Worm (Caenorhabditis elegans): ENCODE measurements around the gene F35C8.8.
A peak's percentile ranks its signal among the peaks of the same experiment; 100 is the strongest.

F35C8.8 gene

ce11 chrX:5336498-5336897, 35.9 kb downstream of the F35C8.8 start (continued):
- TF ChIP-seq nhr-11 (tag; optimal IDR thresholded peaks at IDR 0.05) = no peak
- TF ChIP-seq egl-27 (tag; optimal IDR thresholded peaks at IDR 0.05) = peak; percentile 66
- peak; percentile 63 for TF ChIP-seq sem-4 (tag; optimal IDR thresholded peaks at IDR 0.05)
- no peak for TF ChIP-seq nhr-77 (tag; optimal IDR thresholded peaks at IDR 0.05)

DNA sequence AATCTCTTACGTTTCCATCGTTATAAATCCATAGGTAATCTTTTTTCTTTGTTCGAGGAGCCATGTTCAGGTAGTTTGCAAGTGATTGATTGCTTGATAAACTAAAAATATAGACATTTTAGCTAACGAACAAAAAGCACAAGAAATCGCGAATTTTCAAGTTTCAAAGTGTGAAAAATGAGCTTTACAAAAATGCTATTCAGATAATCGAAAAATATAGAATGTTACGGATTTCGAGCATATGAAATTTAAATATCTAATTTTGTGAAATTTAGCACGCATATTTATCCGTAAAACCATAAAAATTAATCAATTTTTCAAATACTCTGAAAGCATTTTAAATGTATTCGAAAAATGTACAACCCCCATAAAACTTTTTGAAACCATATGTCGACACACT, 37.1 kb downstream of the F35C8.8 start, which contains the start of gene C26B9.6:
TSS of gene C26B9.6 (minus strand) at position 101 of the 400 bp plus-strand sequence.
- TF ChIP-seq lin-39 (tag; optimal IDR thresholded peaks at IDR 0.05) = no peak
- no peak for TF ChIP-seq snpc-4 (tag; optimal IDR thresholded peaks at IDR 0.05)
- no peak for TF ChIP-seq egl-27 (tag; optimal IDR thresholded peaks at IDR 0.05)
- no peak for TF ChIP-seq lin-11 (tag; optimal IDR thresholded peaks at IDR 0.05)
- TF ChIP-seq nhr-11 (tag; optimal IDR thresholded peaks at IDR 0.05) = no peak
- TF ChIP-seq ceh-82 (tag; optimal IDR thresholded peaks at IDR 0.05) = no peak
- TF ChIP-seq sem-4 (tag; optimal IDR thresholded peaks at IDR 0.05) = no peak
- TF ChIP-seq nhr-6 (tag; optimal IDR thresholded peaks at IDR 0.05) = no peak
- no peak for TF ChIP-seq nhr-25 (tag; optimal IDR thresholded peaks at IDR 0.05)
- no peak for TF ChIP-seq mab-5 (tag; optimal IDR thresholded peaks at IDR 0.05)
- TF ChIP-seq crh-2 (tag; optimal IDR thresholded peaks at IDR 0.05) = no peak
- no peak for TF ChIP-seq ama-1 (optimal IDR thresholded peaks at IDR 0.05)
- no peak for TF ChIP-seq mbf-1 (tag; optimal IDR thresholded peaks at IDR 0.05)

DNA sequence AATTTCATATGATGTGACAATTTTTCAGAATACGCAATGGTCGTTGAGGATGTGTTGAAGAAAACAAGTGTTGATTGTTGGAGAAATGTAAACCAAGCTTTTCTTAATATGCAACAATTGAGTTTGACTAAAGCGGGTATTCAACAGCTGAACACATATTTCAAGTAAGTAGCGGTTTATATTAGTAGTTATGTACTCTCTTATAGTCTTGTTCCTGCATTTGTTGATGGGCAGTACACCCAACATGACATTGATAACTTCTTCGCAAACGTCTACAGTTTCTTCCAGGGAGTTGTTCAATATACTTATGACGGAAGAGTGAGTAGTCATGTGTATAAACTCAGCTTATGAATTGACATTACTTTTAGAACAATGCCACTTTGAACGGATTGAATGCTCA, 41.7 kb downstream of the F35C8.8 start:
- TF ChIP-seq nhr-129 (tag; optimal IDR thresholded peaks at IDR 0.05) (no peak), fos-1 (tag; optimal IDR thresholded peaks at IDR 0.05) (no peak), gmeb-1 (tag; optimal IDR thresholded peaks at IDR 0.05) (no peak), blmp-1 (tag; optimal IDR thresholded peaks at IDR 0.05; ENCODE audit: insufficient read depth) (no peak), nhr-12 (tag; optimal IDR thresholded peaks at IDR 0.05) (no peak), aly-2 (tag; optimal IDR thresholded peaks at IDR 0.05) (no peak), dmd-4 (tag; optimal IDR thresholded peaks at IDR 0.05) (no peak), elt-1 (tag; optimal IDR thresholded peaks at IDR 0.05) (no peak), C34F6.9 (tag; optimal IDR thresholded peaks at IDR 0.05) (no peak), ceh-82 (tag; optimal IDR thresholded peaks at IDR 0.05) (no peak), unc-62 (GFP tag; optimal IDR thresholded peaks at IDR 0.05) (no peak), skn-1 (tag; optimal IDR thresholded peaks at IDR 0.05) (no peak), zag-1 (tag; optimal IDR thresholded peaks at IDR 0.05) (no peak), nhr-21 (tag; optimal IDR thresholded peaks at IDR 0.05) (no peak), ama-1 (optimal IDR thresholded peaks at IDR 0.05) (no peak), sem-4 (tag; optimal IDR thresholded peaks at IDR 0.05) (no peak), nhr-77 (tag; optimal IDR thresholded peaks at IDR 0.05) (no peak), nhr-6 (tag; optimal IDR thresholded peaks at IDR 0.05) (no peak), lin-13 (GFP tag; optimal IDR thresholded peaks at IDR 0.05) (no peak), ZK546.5 (tag; optimal IDR thresholded peaks at IDR 0.05) (no peak)

DNA sequence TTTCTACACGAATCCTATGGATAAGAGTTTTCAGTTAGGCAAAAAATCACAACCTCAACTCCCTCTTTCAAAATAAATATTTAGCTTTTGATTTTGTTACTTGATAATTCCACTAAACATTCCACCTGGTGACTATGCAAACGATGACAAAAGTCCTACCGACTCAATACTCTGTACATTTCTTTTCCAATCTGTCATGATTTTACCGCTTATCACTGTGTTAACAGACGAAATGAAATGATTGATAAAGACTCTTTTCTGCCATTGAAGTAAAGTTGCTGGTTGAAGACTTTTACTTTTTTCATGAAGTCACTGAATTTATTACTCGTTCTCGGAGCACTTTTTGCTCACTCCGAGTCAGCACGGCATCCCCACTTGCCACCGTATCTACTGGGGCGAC, 43.2 kb downstream of the F35C8.8 start, which contains the start of gene C26B9.5:
TSS of gene C26B9.5 (plus strand) at position 244 of the 400 bp plus-strand sequence.
- TF ChIP-seq lin-39 (tag; optimal IDR thresholded peaks at IDR 0.05) (no peak), mab-5 (tag; optimal IDR thresholded peaks at IDR 0.05) (no peak), mbf-1 (tag; optimal IDR thresholded peaks at IDR 0.05) (no peak), skn-1 (tag; optimal IDR thresholded peaks at IDR 0.05) (peak; percentile 80), ztf-11 (tag; optimal IDR thresholded peaks at IDR 0.05) (no peak), nhr-10 (tag; optimal IDR thresholded peaks at IDR 0.05) (no peak), ztf-1 (GFP tag; conservative IDR thresholded peaks at IDR 0.05) (no peak), fos-1 (tag; optimal IDR thresholded peaks at IDR 0.05) (peak; percentile 86), C34F6.9 (tag; optimal IDR thresholded peaks at IDR 0.05) (no peak), sem-4 (tag; optimal IDR thresholded peaks at IDR 0.05) (no peak), R02D3.7 (tag; optimal IDR thresholded peaks at IDR 0.05) (no peak), crh-2 (tag; optimal IDR thresholded peaks at IDR 0.05) (no peak), zag-1 (tag; optimal IDR thresholded peaks at IDR 0.05) (no peak), sma-9 (GFP tag; optimal IDR thresholded peaks at IDR 0.05) (no peak), sma-9 (tag; optimal IDR thresholded peaks at IDR 0.05) (no peak), unc-62 (GFP tag; optimal IDR thresholded peaks at IDR 0.05) (no peak), nhr-129 (tag; optimal IDR thresholded peaks at IDR 0.05) (no peak)

DNA sequence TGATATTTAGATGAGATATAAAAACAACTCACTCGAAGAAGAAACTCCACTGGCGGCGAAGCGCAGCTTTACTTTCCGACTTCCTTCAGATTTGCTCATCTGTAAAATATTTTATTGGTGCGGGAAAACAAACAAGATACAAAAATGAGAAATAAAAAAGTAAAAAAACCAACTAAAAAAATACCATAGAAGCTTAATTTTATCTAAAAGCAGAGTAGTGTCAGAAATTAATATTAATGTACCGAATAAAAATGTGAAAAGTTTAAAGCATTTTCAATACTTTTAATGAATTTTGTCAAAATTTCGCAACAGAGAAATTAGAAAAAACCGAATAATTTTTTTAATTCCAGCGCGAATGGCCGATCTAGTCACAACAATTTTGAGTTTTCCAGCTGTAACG, 49.2 kb downstream of the F35C8.8 start, which contains the start of gene sto-2:
TSS of gene sto-2 (minus strand) at position 101 of the 400 bp plus-strand sequence.
- no peak for TF ChIP-seq ceh-16 (tag; optimal IDR thresholded peaks at IDR 0.05)
- no peak for TF ChIP-seq lin-11 (tag; optimal IDR thresholded peaks at IDR 0.05)
- TF ChIP-seq F13H6.1 (tag; optimal IDR thresholded peaks at IDR 0.05) = no peak
- TF ChIP-seq egl-27 (tag; optimal IDR thresholded peaks at IDR 0.05) = no peak
- no peak for TF ChIP-seq gmeb-1 (tag; optimal IDR thresholded peaks at IDR 0.05)
- TF ChIP-seq ceh-82 (tag; optimal IDR thresholded peaks at IDR 0.05) = no peak
- TF ChIP-seq lin-13 (GFP tag; optimal IDR thresholded peaks at IDR 0.05) = no peak
- TF ChIP-seq nhr-77 (tag; optimal IDR thresholded peaks at IDR 0.05) = no peak
- TF ChIP-seq nhr-23 (tag; optimal IDR thresholded peaks at IDR 0.05) = no peak
- TF ChIP-seq alr-1 (tag; optimal IDR thresholded peaks at IDR 0.05) = no peak
- no peak for TF ChIP-seq unc-55 (GFP tag; optimal IDR thresholded peaks at IDR 0.05)
- no peak for TF ChIP-seq fos-1 (tag; optimal IDR thresholded peaks at IDR 0.05)
- TF ChIP-seq nhr-129 (tag; optimal IDR thresholded peaks at IDR 0.05) = no peak
- TF ChIP-seq ztf-1 (GFP tag; conservative IDR thresholded peaks at IDR 0.05) = no peak
- no peak for TF ChIP-seq zag-1 (tag; optimal IDR thresholded peaks at IDR 0.05)
- TF ChIP-seq nhr-12 (tag; optimal IDR thresholded peaks at IDR 0.05) = no peak
- TF ChIP-seq ztf-4 (tag; optimal IDR thresholded peaks at IDR 0.05) = no peak
- no peak for TF ChIP-seq ztf-11 (tag; optimal IDR thresholded peaks at IDR 0.05)
- TF ChIP-seq nhr-21 (tag; optimal IDR thresholded peaks at IDR 0.05) = no peak
